Fruit fly (Drosophila melanogaster) whole organism, pupa: ENCODE measurements around the gene CG13933.

ENCODE experiments used
- CG10348 ChIP-seq: fragments of 200-800 bp; sonication (Bioruptor generic); IDR thresholded peaks from 2 replicates; pipeline ENCODE4 v1.3.6; 2022; ENCODE audit warnings: missing biosample characterization, missing genetic modification characterization
- CG12605 ChIP-seq: fragments of 200-800 bp; sonication (Bioruptor generic); IDR thresholded peaks from 2 replicates; pipeline ENCODE4 v1.3.6; 2022; ENCODE audit warnings: missing biosample characterization, missing genetic modification characterization
- CG13204 ChIP-seq: fragments of 200-800 bp; sonication (Bioruptor generic); optimal IDR thresholded peaks from 2 replicates; lab custom pipeline; 2018; ENCODE audit warnings: missing biosample characterization, mild to moderate bottlenecking, missing genetic modification characterization, moderate library complexity
- CG14655 ChIP-seq: fragments of 200-800 bp; sonication (Bioruptor generic); optimal IDR thresholded peaks from 3 replicates; lab custom pipeline; 2017; ENCODE audit warnings: mild to moderate bottlenecking, missing biosample characterization, missing genetic modification reagents, missing genetic modification characterization
- CG15710 ChIP-seq: fragments of 200-800 bp; sonication (Bioruptor generic); optimal IDR thresholded peaks from 2 replicates; lab custom pipeline; 2018; ENCODE audit warnings: missing biosample characterization, mild to moderate bottlenecking, missing genetic modification characterization, moderate library complexity
- CG17806 ChIP-seq: fragments of 200-800 bp; sonication (Bioruptor generic); optimal IDR thresholded peaks from 2 replicates; lab custom pipeline; 2018; ENCODE audit warnings: missing biosample characterization, mild to moderate bottlenecking, missing genetic modification characterization, moderate library complexity
- CG32121 ChIP-seq: fragments of 200-800 bp; sonication (Bioruptor generic); IDR thresholded peaks from 2 replicates; pipeline ENCODE4 v1.3.6; 2022; ENCODE audit warnings: missing biosample characterization, missing genetic modification characterization
- CG34367 ChIP-seq: fragments of 200-800 bp; sonication (Bioruptor generic); optimal IDR thresholded peaks from 2 replicates; lab custom pipeline; 2018; ENCODE audit warnings: missing biosample characterization, mild to moderate bottlenecking, missing genetic modification characterization
- CG4496 ChIP-seq: fragments of 200-800 bp; sonication (Bioruptor generic); IDR thresholded peaks from 3 replicates; pipeline ENCODE4 v1.3.6; 2022; ENCODE audit warnings: missing biosample characterization, missing genetic modification characterization
- CG8159 ChIP-seq: fragments of 200-800 bp; sonication (Bioruptor generic); optimal IDR thresholded peaks from 3 replicates; lab custom pipeline; 2018; ENCODE audit warnings: missing biosample characterization, mild to moderate bottlenecking, missing genetic modification characterization, moderate library complexity
- CG8301 ChIP-seq: fragments of 200-800 bp; sonication (Bioruptor generic); optimal IDR thresholded peaks from 2 replicates; lab custom pipeline; 2018; ENCODE audit warnings: missing biosample characterization, mild to moderate bottlenecking, missing genetic modification characterization
- CG9948 ChIP-seq: fragments of 200-800 bp; sonication (Bioruptor generic); optimal IDR thresholded peaks from 2 replicates; lab custom pipeline; 2018; ENCODE audit warnings: missing biosample characterization, mild to moderate bottlenecking, missing genetic modification characterization, moderate library complexity
- D1 ChIP-seq: fragments of 200-800 bp; sonication (Bioruptor generic); optimal IDR thresholded peaks from 2 replicates; lab custom pipeline; 2018; ENCODE audit warnings: missing biosample characterization, mild to moderate bottlenecking, missing genetic modification characterization, moderate library complexity
- EcR ChIP-seq: fragments of 200-800 bp; sonication (Bioruptor generic); optimal IDR thresholded peaks from 3 replicates; lab custom pipeline; 2019; ENCODE audit warnings: missing biosample characterization, missing genetic modification characterization, mild to moderate bottlenecking, moderate library complexity, missing genetic modification reagents
- Ets98B ChIP-seq: fragments of 200-800 bp; sonication (Bioruptor generic); IDR thresholded peaks from 2 replicates; pipeline ENCODE4 v1.3.6; 2022; ENCODE audit warnings: missing biosample characterization, missing genetic modification characterization
- Pif1A ChIP-seq: fragments of 200-800 bp; sonication (Bioruptor generic); optimal IDR thresholded peaks from 3 replicates; lab custom pipeline; 2016; ENCODE audit warnings: missing biosample characterization, missing genetic modification characterization
- Pif1B ChIP-seq: fragments of 200-800 bp; sonication (Bioruptor generic); optimal IDR thresholded peaks from 3 replicates; lab custom pipeline; 2016; ENCODE audit warnings: missing biosample characterization, missing genetic modification characterization
- Snoo ChIP-seq: fragments of 200-800 bp; sonication (Bioruptor generic); optimal IDR thresholded peaks from 3 replicates; lab custom pipeline; 2017; ENCODE audit warnings: missing biosample characterization, mild to moderate bottlenecking, missing genetic modification characterization, inconsistent platforms
- fd96Ca ChIP-seq: fragments of 200-800 bp; sonication (Bioruptor generic); IDR thresholded peaks from 3 replicates; pipeline ENCODE4 v1.3.6; 2022; ENCODE audit warnings: missing biosample characterization, missing genetic modification characterization
- gl ChIP-seq: fragments of 200-800 bp; sonication (Bioruptor generic); optimal IDR thresholded peaks from 2 replicates; lab custom pipeline; 2018; ENCODE audit warnings: missing biosample characterization, mild to moderate bottlenecking, missing genetic modification characterization
- rn ChIP-seq: fragments of 200-800 bp; sonication (Bioruptor generic); IDR thresholded peaks from 2 replicates; pipeline ENCODE4 v1.3.6; 2022; ENCODE audit warnings: missing biosample characterization, missing genetic modification characterization

CG13933 gene

DNA sequence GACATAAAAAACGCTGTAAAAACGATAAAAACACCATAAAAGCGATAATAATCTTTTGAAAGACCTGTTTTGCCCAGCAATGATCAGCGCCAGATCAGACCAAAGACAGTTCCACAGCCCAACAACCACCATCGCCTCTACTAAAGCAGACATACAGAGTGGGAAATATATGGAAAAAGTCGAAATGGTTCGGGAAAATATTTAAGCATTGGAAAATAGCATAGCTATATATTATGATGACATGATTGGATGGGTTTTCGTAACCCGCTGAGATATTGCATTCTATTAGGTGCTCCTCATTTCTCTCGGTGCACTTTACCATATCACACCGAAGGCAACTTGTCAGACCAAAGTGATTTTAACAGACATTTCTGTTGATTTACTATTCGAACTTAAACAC is 33.7 kb upstream of the CG13933 start:
- TF ChIP-seq CG8301 (tag; lab: Kevin White, UChicago), result peak; percentile 78
- no peak for TF ChIP-seq CG13204 (GFP tag; lab: Kevin White, UChicago)
- peak; percentile 83 for TF ChIP-seq rn (GFP tag; lab: Robert Waterston, UW)
- peak; percentile 79 for TF ChIP-seq gl (tag; lab: Kevin White, UChicago)
- TF ChIP-seq fd96Ca, result peak; percentile 95
- peak; percentile 86 for TF ChIP-seq CG34367 (tag; lab: Kevin White, UChicago)
- TF ChIP-seq Pif1B, result peak; percentile 89
- no peak for TF ChIP-seq D1 (tag; lab: Kevin White, UChicago)
- TF ChIP-seq CG9948 (tag; lab: Kevin White, UChicago), result peak; percentile 78
- TF ChIP-seq CG14655 (GFP tag; lab: Kevin White, UChicago), result no peak
- TF ChIP-seq CG10348 (GFP tag; lab: Robert Waterston, UW), result peak; percentile 68
- TF ChIP-seq Snoo, result peak; percentile 60
- TF ChIP-seq CG4496 (GFP tag; lab: Robert Waterston, UW), result peak; percentile 94
- TF ChIP-seq CG32121 (GFP tag; lab: Robert Waterston, UW), result peak; percentile 85
- TF ChIP-seq CG8159 (tag; lab: Kevin White, UChicago), result peak; percentile 86
- TF ChIP-seq Ets98B, result peak; percentile 92
- TF ChIP-seq CG12605, result peak; percentile 82
- peak; percentile 85 for TF ChIP-seq CG15710 (tag; lab: Kevin White, UChicago)
- TF ChIP-seq Pif1A (GFP tag; lab: Kevin White, UChicago), result no peak
- no peak for TF ChIP-seq EcR (GFP tag; lab: Kevin White, UChicago)
- peak; percentile 87 for TF ChIP-seq CG17806 (tag; lab: Kevin White, UChicago)

DNA sequence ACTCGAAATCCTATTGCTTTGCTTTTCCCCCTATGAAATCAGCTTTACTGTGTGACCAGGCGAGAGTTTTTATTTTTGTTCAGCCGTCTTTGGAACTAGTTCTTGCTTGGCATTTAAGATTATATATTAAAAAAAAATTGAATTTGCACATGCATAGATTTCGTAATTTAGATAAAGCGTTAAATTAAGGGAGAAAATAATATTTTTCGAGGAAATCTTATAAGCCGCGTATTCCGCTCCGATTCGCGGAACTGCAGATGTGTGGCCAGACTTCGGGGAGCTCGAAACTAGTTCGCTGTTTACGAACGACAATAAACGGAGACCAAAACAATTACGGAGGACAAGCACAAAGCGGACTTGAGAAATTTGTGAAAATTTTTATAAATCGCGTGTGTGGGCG is 27.9 kb upstream of the CG13933 start, which contains the start of the genes JTBR and CG42676:
TSS of gene JTBR (minus strand) at position 55 of the 400 bp plus-strand sequence.
TSS of gene CG42676 (plus strand) at position 306 of the 400 bp plus-strand sequence.
- TF ChIP-seq EcR (GFP tag; lab: Kevin White, UChicago) (peak; percentile 5), CG9948 (tag; lab: Kevin White, UChicago) (no peak)

DNA sequence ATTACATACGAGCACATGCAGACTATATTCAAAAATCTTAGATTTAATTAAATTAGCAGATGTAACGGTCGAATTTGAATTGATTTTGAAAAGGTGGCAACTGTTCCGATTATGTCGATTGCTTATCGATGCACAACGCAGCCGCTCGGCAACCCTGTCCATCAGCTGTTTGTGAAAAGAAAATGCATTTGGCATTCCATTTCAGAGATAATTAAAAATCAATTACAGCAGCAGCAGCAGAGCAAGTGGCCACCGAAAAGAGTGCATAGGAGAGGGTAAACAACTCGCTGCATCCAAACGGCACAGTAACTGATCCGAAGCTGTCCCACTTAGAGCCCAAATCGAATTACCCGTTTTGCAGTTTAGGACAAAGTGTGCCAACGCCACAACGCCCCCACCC is 23.7 kb upstream of the CG13933 start, which contains the start of gene Patj:
TSS of gene Patj (plus strand) at position 155 of the 400 bp plus-strand sequence.
- TF ChIP-seq CG4496 (GFP tag; lab: Robert Waterston, UW), result no peak
- peak; percentile 17 for TF ChIP-seq EcR (GFP tag; lab: Kevin White, UChicago)

DNA sequence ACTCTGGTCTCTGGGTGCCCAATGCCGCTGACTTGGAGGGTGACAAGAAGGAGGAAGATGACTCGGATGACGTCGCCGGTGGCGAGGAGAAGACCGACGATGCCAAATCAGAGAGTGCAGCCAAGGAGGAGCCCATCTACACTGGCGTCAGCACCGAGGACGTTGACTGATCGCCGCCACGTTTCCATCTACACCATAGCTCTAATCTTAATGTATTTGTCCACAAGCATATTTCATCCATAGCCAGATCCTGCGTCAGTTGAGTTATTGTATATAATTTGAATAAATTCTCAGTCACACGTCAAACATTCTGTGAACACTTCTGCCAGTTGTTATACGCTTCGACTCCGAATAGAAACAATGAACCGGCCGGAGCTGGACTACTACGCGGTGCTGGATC is 22.1 kb upstream of the CG13933 start, which contains the start of gene CG12020:
TSS of gene CG12020 (plus strand) at position 301 of the 400 bp plus-strand sequence.
- TF ChIP-seq CG34367 (tag; lab: Kevin White, UChicago) (no peak), gl (tag; lab: Kevin White, UChicago) (no peak), Pif1B (no peak), Pif1A (GFP tag; lab: Kevin White, UChicago) (no peak), CG8159 (tag; lab: Kevin White, UChicago) (no peak), CG15710 (tag; lab: Kevin White, UChicago) (no peak), CG12605 (no peak), CG8301 (tag; lab: Kevin White, UChicago) (no peak), CG17806 (tag; lab: Kevin White, UChicago) (no peak), CG32121 (GFP tag; lab: Robert Waterston, UW) (no peak), EcR (GFP tag; lab: Kevin White, UChicago) (no peak), CG10348 (GFP tag; lab: Robert Waterston, UW) (no peak), rn (GFP tag; lab: Robert Waterston, UW) (no peak), CG14655 (GFP tag; lab: Kevin White, UChicago) (no peak)

DNA sequence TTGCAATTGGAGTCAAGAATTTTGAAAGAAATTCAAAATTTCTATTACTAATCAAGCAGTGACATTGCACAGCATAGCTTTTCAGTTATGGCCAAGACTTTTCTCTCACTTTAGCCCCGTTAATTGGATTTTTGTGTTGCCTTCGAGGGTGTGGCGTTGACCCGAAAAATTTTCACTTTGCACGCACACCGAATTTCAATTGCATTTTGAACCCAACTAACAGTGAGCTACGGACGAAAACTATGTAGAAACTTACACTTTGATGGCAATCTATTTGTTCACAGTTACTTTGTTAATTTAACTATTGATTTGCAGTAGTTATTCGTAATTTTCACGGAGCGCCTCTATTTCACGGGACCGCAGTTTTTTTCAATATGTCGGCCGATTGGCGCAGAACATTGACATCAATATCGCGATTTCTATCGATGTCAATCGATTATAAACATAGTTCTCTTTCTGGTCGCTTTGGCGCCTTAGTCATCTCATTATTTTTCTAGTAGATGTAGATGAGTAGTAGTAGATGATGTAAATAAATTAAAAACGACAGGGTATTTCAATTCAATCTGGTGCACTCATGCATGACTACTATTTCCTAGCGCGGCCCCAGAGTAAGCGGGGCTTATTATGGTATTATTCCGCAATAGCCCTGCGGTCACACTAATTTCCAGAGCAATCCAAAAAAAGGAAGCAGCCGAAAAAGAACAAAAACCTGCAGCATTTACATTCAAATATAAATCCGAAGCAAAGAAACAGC is 20.2 kb upstream of the CG13933 start, which contains the start of the genes alpha-Spec, dlt and Cdc37:
TSS of gene alpha-Spec (minus strand) at position 386 of the 754 bp plus-strand sequence.
TSS of gene dlt (minus strand) at position 386 of the 754 bp plus-strand sequence.
TSS of gene Cdc37 (plus strand) at position 450 of the 754 bp plus-strand sequence.
- no peak; the same call in 2 of the 3 replicates for TF ChIP-seq CG4496 (GFP tag; lab: Robert Waterston, UW)
- TF ChIP-seq Ets98B, result no peak
- peak; percentile 28 for TF ChIP-seq Snoo
- no peak for TF ChIP-seq CG32121 (GFP tag; lab: Robert Waterston, UW)
- TF ChIP-seq CG8301 (tag; lab: Kevin White, UChicago), result no peak
- no peak for TF ChIP-seq Pif1B
- peak; percentile 48 for TF ChIP-seq CG8159 (tag; lab: Kevin White, UChicago)
- TF ChIP-seq CG15710 (tag; lab: Kevin White, UChicago), result peak; percentile 18
- TF ChIP-seq CG17806 (tag; lab: Kevin White, UChicago), result peak; percentile 31
- no peak for TF ChIP-seq rn (GFP tag; lab: Robert Waterston, UW)
- no peak for TF ChIP-seq CG10348 (GFP tag; lab: Robert Waterston, UW)
- 0 out of 3 replicates have a peak, but pooled peaks have one; percentile 4 for TF ChIP-seq fd96Ca
- peak; percentile 33 for TF ChIP-seq gl (tag; lab: Kevin White, UChicago)
- TF ChIP-seq Pif1A (GFP tag; lab: Kevin White, UChicago), result no peak
- peak; percentile 57 for TF ChIP-seq EcR (GFP tag; lab: Kevin White, UChicago)
- no peak for TF ChIP-seq CG34367 (tag; lab: Kevin White, UChicago)
- TF ChIP-seq CG9948 (tag; lab: Kevin White, UChicago), result peak; percentile 17
- peak; percentile 60 for TF ChIP-seq CG12605
- no peak for TF ChIP-seq CG14655 (GFP tag; lab: Kevin White, UChicago)
- TF ChIP-seq D1 (tag; lab: Kevin White, UChicago), result no peak
- TF ChIP-seq CG13204 (GFP tag; lab: Kevin White, UChicago), result no peak
